Fruit fly (Drosophila melanogaster): Measurements from ENCODE around the gene CG14820.

dm6 chr3L:6980553-6980952 lies 47.8 kb downstream of the CG14820 start:
- TF ChIP-seq Crg-1 (GFP tag; optimal IDR thresholded peaks at IDR 0.05) (no peak), CG5204 (GFP tag; optimal IDR thresholded peaks at IDR 0.05) (no peak), pad (GFP tag; optimal IDR thresholded peaks at IDR 0.05) (no peak), kay (GFP tag; ENCODE audit: borderline replicate concordance) (no peak), Hr96 (GFP tag; optimal IDR thresholded peaks at IDR 0.05) (no peak), CG11617 (GFP tag; optimal IDR thresholded peaks at IDR 0.05) (no peak), tj (GFP tag; optimal IDR thresholded peaks at IDR 0.05) (no peak), CG1620 (GFP tag; optimal IDR thresholded peaks at IDR 0.05) (no peak), Mnt (GFP tag; optimal IDR thresholded peaks at IDR 0.05) (no peak)
